Worm (Caenorhabditis elegans): ENCODE data around the gene gtf-2E2.

Gene gtf-2E2

ce11 chrII:11545952-11546325, 3.6 kb upstream of the gtf-2E2 start:
- TF ChIP-seq R02D3.7 (tag; optimal IDR thresholded peaks at IDR 0.05) (no peak), tbx-2 (tag; optimal IDR thresholded peaks at IDR 0.05) (no peak), hmg-11 (tag; optimal IDR thresholded peaks at IDR 0.05) (no peak), nhr-28 (tag; optimal IDR thresholded peaks at IDR 0.05) (no peak), nhr-43 (tag; optimal IDR thresholded peaks at IDR 0.05; ENCODE audit: poor library complexity, severe bottlenecking) (no peak), mml-1 (tag; optimal IDR thresholded peaks at IDR 0.05) (no peak), nhr-67 (tag; optimal IDR thresholded peaks at IDR 0.05) (no peak), pha-4 (tag; optimal IDR thresholded peaks at IDR 0.05) (no peak), skn-1 (tag; optimal IDR thresholded peaks at IDR 0.05) (no peak), ama-1 (optimal IDR thresholded peaks at IDR 0.05) (no peak), nhr-11 (tag; optimal IDR thresholded peaks at IDR 0.05) (no peak), ceh-82 (tag; optimal IDR thresholded peaks at IDR 0.05) (no peak), nhr-23 (tag; optimal IDR thresholded peaks at IDR 0.05) (no peak)

ce11 chrII:11545299-11545951, 3.1 kb upstream of the gtf-2E2 start, which contains the start of gene dnj-13:
Gene dnj-13 (plus strand): TSS chrII:11545701.
- TF ChIP-seq egl-5 (tag; optimal IDR thresholded peaks at IDR 0.05) (no peak), nhr-11 (tag; optimal IDR thresholded peaks at IDR 0.05) (peak; percentile 49), ceh-9 (tag; optimal IDR thresholded peaks at IDR 0.05) (no peak), snpc-4 (tag; optimal IDR thresholded peaks at IDR 0.05) (peak; percentile 73), skn-1 (tag; optimal IDR thresholded peaks at IDR 0.05) (peak; percentile 68), lin-15B (tag; optimal IDR thresholded peaks at IDR 0.05) (peak; percentile 92), nhr-43 (tag; optimal IDR thresholded peaks at IDR 0.05; ENCODE audit: poor library complexity, severe bottlenecking) (peak; percentile 94), nfya-1 (tag; optimal IDR thresholded peaks at IDR 0.05; ENCODE audit: insufficient read depth) (peak; percentile 93), nhr-67 (tag; optimal IDR thresholded peaks at IDR 0.05) (no peak), fos-1 (tag; optimal IDR thresholded peaks at IDR 0.05) (peak; percentile 55), ztf-4 (tag; optimal IDR thresholded peaks at IDR 0.05) (peak; percentile 72), nhr-76 (tag; optimal IDR thresholded peaks at IDR 0.05) (peak; percentile 45), mml-1 (tag; optimal IDR thresholded peaks at IDR 0.05) (no peak), pqm-1 (tag; optimal IDR thresholded peaks at IDR 0.05) (peak; percentile 79), jun-1 (tag; optimal IDR thresholded peaks at IDR 0.05) (peak; percentile 88), sea-2 (GFP tag; optimal IDR thresholded peaks at IDR 0.05) (no peak), unc-62 (GFP tag; optimal IDR thresholded peaks at IDR 0.05) (no peak), elt-2 (tag; optimal IDR thresholded peaks at IDR 0.05) (peak; percentile 83), nhr-28 (tag; optimal IDR thresholded peaks at IDR 0.05) (no peak), lin-39 (tag; optimal IDR thresholded peaks at IDR 0.05) (peak; percentile 71), elt-3 (tag; optimal IDR thresholded peaks at IDR 0.05) (no peak), nhr-23 (tag; optimal IDR thresholded peaks at IDR 0.05) (peak; percentile 98), zag-1 (tag; optimal IDR thresholded peaks at IDR 0.05) (no peak), ztf-11 (tag; optimal IDR thresholded peaks at IDR 0.05) (no peak), unc-39 (tag; optimal IDR thresholded peaks at IDR 0.05) (no peak), elt-1 (tag; optimal IDR thresholded peaks at IDR 0.05) (peak; percentile 47), ZK546.5 (tag; optimal IDR thresholded peaks at IDR 0.05) (peak; percentile 19), tbx-2 (tag; optimal IDR thresholded peaks at IDR 0.05) (peak; percentile 84), egl-27 (tag; optimal IDR thresholded peaks at IDR 0.05) (peak; percentile 91), hmg-11 (tag; optimal IDR thresholded peaks at IDR 0.05) (peak; percentile 94), ceh-16 (tag; optimal IDR thresholded peaks at IDR 0.05) (peak; percentile 30), lsy-12 (tag; optimal IDR thresholded peaks at IDR 0.05) (peak; percentile 98), nhr-77 (tag; optimal IDR thresholded peaks at IDR 0.05) (peak; percentile 61), nhr-237 (tag; optimal IDR thresholded peaks at IDR 0.05) (no peak), mdl-1 (tag; optimal IDR thresholded peaks at IDR 0.05) (peak; percentile 54), eor-1 (tag; optimal IDR thresholded peaks at IDR 0.05) (peak in 1 of 2 experiments; percentile 84), aly-2 (tag; optimal IDR thresholded peaks at IDR 0.05) (no peak), fkh-2 (tag; optimal IDR thresholded peaks at IDR 0.05) (peak; percentile 75), nhr-25 (tag; optimal IDR thresholded peaks at IDR 0.05) (peak; percentile 91), ama-1 (optimal IDR thresholded peaks at IDR 0.05) (peak; percentile 87), pha-4 (tag; optimal IDR thresholded peaks at IDR 0.05) (peak; percentile 96), fkh-10 (GFP tag; optimal IDR thresholded peaks at IDR 0.05) (peak; percentile 85), R02D3.7 (tag; optimal IDR thresholded peaks at IDR 0.05) (peak; percentile 69), nhr-12 (tag; optimal IDR thresholded peaks at IDR 0.05) (no peak), ceh-82 (tag; optimal IDR thresholded peaks at IDR 0.05) (peak; percentile 71), ceh-28 (tag; optimal IDR thresholded peaks at IDR 0.05) (peak; percentile 81), daf-12 (tag; optimal IDR thresholded peaks at IDR 0.05) (no peak)
